Fruit fly (Drosophila melanogaster) whole organism, prepupa: ENCODE results near the gene psh.

ENCODE experiments used
- CG16779 ChIP-seq: fragments of 200-800 bp; sonication (Bioruptor generic); optimal IDR thresholded peaks from 3 replicates; lab custom pipeline; 2017; ENCODE audit warnings: missing biosample characterization, mild to moderate bottlenecking, missing genetic modification characterization
- Ets96B ChIP-seq: fragments of 200-800 bp; optimal IDR thresholded peaks from 2 replicates; lab custom pipeline; 2019; ENCODE audit warnings: missing biosample characterization, mild to moderate bottlenecking, missing genetic modification characterization, moderate library complexity
- Sox102F ChIP-seq: fragments of 200-800 bp; sonication (Bioruptor generic); optimal IDR thresholded peaks from 2 replicates; lab custom pipeline; 2016; ENCODE audit warnings: missing biosample characterization, mild to moderate bottlenecking, missing genetic modification characterization
- cyc ChIP-seq: fragments of 200-800 bp; sonication (Bioruptor generic); optimal IDR thresholded peaks from 3 replicates; lab custom pipeline; 2016; ENCODE audit warnings: missing biosample characterization, missing genetic modification characterization

dm6 chrX:18517415-18517814 is 30.7 kb upstream of the psh start:
- TF ChIP-seq Sox102F (GFP tag; lab: Kevin White, UChicago) = no peak
- no peak for TF ChIP-seq cyc (GFP tag; lab: Kevin White, UChicago)
- no peak for TF ChIP-seq Ets96B
- no peak for TF ChIP-seq CG16779 (tag; lab: Kevin White, UChicago)
